Worm (Caenorhabditis elegans): ENCODE measurements around the gene spn-4.

ce11 chrV:6793744-6794239, 9.1 kb upstream of the spn-4 start, which contains the start of gene ZC404.1:
- no peak for TF ChIP-seq ztf-11 (tag; optimal IDR thresholded peaks at IDR 0.05)
- no peak for TF ChIP-seq zag-1 (tag; optimal IDR thresholded peaks at IDR 0.05)
- no peak for TF ChIP-seq egl-27 (tag; optimal IDR thresholded peaks at IDR 0.05)
- no peak for TF ChIP-seq pha-4 (GFP tag; IDR thresholded peaks at IDR 0.05)
- no peak for TF ChIP-seq pha-4 (tag; optimal IDR thresholded peaks at IDR 0.05)
- no peak for TF ChIP-seq saeg-2 (GFP tag; IDR thresholded peaks at IDR 0.05)
- no peak for TF ChIP-seq ama-1 (optimal IDR thresholded peaks at IDR 0.05)

Measured in whole organism, L4 larva.